Worm (Caenorhabditis elegans): ENCODE results near the gene C38C3.4.

ce11 chrV:1499140-1499539, 17.3 kb downstream of the C38C3.4 start, which contains the start of gene sru-27:
- no peak for TF ChIP-seq dve-1 (tag; optimal IDR thresholded peaks at IDR 0.05; ENCODE audit: insufficient read depth)
- no peak for TF ChIP-seq F49E8.2 (tag; optimal IDR thresholded peaks at IDR 0.05; ENCODE audit: borderline replicate concordance)
- no peak for TF ChIP-seq F10B5.3 (tag; optimal IDR thresholded peaks at IDR 0.05)
- TF ChIP-seq spr-3 (GFP tag; optimal IDR thresholded peaks at IDR 0.05), result no peak
- TF ChIP-seq pha-4 (GFP tag; IDR thresholded peaks at IDR 0.05), result no peak
- no peak for TF ChIP-seq pha-4 (tag; optimal IDR thresholded peaks at IDR 0.05)
- TF ChIP-seq nhr-28 (tag; optimal IDR thresholded peaks at IDR 0.05), result no peak
